Worm (Caenorhabditis elegans) whole organism, early embryonic: ENCODE results near the gene Y119D3B.12.

Experiments
- B0310.2 ChIP-seq: sonication (generic microtip); optimal IDR thresholded peaks from 2 replicates; lab custom pipeline; 2016; ENCODE audit warnings: mild to moderate bottlenecking, missing genetic modification characterization, missing compliant biosample characterization
- F13C5.2 ChIP-seq: sonication (generic microtip); optimal IDR thresholded peaks from 2 replicates; lab custom pipeline; 2017; ENCODE audit warnings: mild to moderate bottlenecking, missing genetic modification characterization, inconsistent platforms, missing compliant biosample characterization
- aly-1 ChIP-seq: sonication (generic microtip); optimal IDR thresholded peaks from 2 replicates; lab custom pipeline; 2016; ENCODE audit warnings: missing genetic modification characterization, missing compliant biosample characterization
- ama-1 ChIP-seq: fragments of 150-350 bp; optimal IDR thresholded peaks from 2 replicates; lab custom pipeline; 2014
- ceh-13 ChIP-seq: fragments of 200-800 bp; sonication (Bioruptor generic); optimal IDR thresholded peaks from 2 replicates; lab custom pipeline; 2018; ENCODE audit warnings: mild to moderate bottlenecking, missing genetic modification characterization, missing compliant biosample characterization
- ceh-36 ChIP-seq: sonication (generic microtip); optimal IDR thresholded peaks from 2 replicates; lab custom pipeline; 2016; ENCODE audit warnings: missing genetic modification characterization, inconsistent platforms, missing compliant biosample characterization
- ets-7 ChIP-seq: sonication (generic microtip); optimal IDR thresholded peaks from 2 replicates; lab custom pipeline; 2016; ENCODE audit warnings: missing genotype, missing genetic modification characterization, missing compliant biosample characterization
- flt-1 ChIP-seq: fragments of 200-800 bp; sonication (Bioruptor generic); IDR thresholded peaks from 2 replicates; pipeline ENCODE4 v1.3.6; 2022; ENCODE audit warnings: missing genetic modification characterization, missing compliant biosample characterization
- hmbx-1 ChIP-seq: sonication (generic microtip); optimal IDR thresholded peaks from 2 replicates; lab custom pipeline; 2016; ENCODE audit warnings: mild to moderate bottlenecking, missing genetic modification characterization, missing compliant biosample characterization
- hmg-4 ChIP-seq: fragments of 200-800 bp; sonication (Bioruptor generic); optimal IDR thresholded peaks from 2 replicates; lab custom pipeline; 2018; ENCODE audit warnings: mild to moderate bottlenecking, missing genetic modification characterization, missing compliant biosample characterization
- hnd-1 ChIP-seq: sonication (generic microtip); optimal IDR thresholded peaks from 2 replicates; lab custom pipeline; 2016; ENCODE audit warnings: missing genetic modification characterization, missing compliant biosample characterization
- pes-1 ChIP-seq: fragments of 200-800 bp; sonication (Bioruptor generic); IDR thresholded peaks from 2 replicates; pipeline ENCODE4 v1.3.6; 2022; ENCODE audit warnings: missing genetic modification reagents, missing genetic modification characterization, missing compliant biosample characterization
- scrt-1 ChIP-seq: fragments of 200-800 bp; sonication (Bioruptor generic); IDR thresholded peaks from 2 replicates; pipeline ENCODE4 v1.3.6; 2022; ENCODE audit warnings: missing genetic modification characterization, missing compliant biosample characterization
- sea-1 ChIP-seq: fragments of 200-800 bp; sonication (Bioruptor generic); conservative IDR thresholded peaks from 2 replicates; pipeline ENCODE4 v1.3.6; 2022; ENCODE audit warnings: missing genetic modification characterization, missing compliant biosample characterization
- tbx-11 ChIP-seq: fragments of 200-800 bp; sonication (Bioruptor generic); IDR thresholded peaks from 2 replicates; pipeline ENCODE4 v1.3.6; 2022; ENCODE audit warnings: missing genetic modification characterization, missing compliant biosample characterization
- tbx-37 ChIP-seq: fragments of 200-800 bp; sonication (Bioruptor generic); conservative IDR thresholded peaks from 2 replicates; pipeline ENCODE4 v1.3.6; 2022; ENCODE audit warnings: missing genetic modification reagents, missing genetic modification characterization, missing compliant biosample characterization
- tra-4 ChIP-seq: sonication (generic microtip); optimal IDR thresholded peaks from 2 replicates; lab custom pipeline; 2017; ENCODE audit warnings: missing genetic modification characterization, missing compliant biosample characterization

Y119D3B.12 gene

DNA sequence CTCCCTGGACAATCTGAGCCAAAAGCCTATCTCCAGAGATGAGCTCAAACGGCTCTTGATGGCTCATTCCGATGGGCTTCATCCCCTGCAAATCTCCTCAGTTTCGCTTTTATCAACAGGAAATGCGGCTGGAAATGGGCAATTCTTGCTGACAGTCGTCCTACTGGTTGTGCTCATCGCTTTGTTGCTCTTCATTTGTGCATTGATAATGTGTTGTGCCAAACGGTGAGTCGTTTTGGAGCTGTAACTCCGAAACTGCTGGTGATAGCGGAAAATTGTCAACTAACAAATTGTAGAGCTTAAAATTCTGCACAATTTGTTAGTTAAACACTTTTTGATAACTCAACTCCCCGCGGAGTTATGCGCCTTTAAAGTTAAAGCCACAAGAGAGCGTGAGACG, 23.3 kb upstream of the Y119D3B.12 start:
- TF ChIP-seq aly-1 (no peak), tbx-11 (GFP tag; lab: Robert Waterston, UW) (no peak), B0310.2 (tag; lab: Kevin White, UChicago) (no peak), hmbx-1 (tag; lab: Kevin White, UChicago) (no peak), pes-1 (GFP tag; lab: Robert Waterston, UW) (no peak), ama-1 (lab: Kevin White, UChicago) (no peak), tra-4 (no peak), tbx-37 (GFP tag; lab: Robert Waterston, UW) (no peak), flt-1 (GFP tag; lab: Robert Waterston, UW) (no peak)

DNA sequence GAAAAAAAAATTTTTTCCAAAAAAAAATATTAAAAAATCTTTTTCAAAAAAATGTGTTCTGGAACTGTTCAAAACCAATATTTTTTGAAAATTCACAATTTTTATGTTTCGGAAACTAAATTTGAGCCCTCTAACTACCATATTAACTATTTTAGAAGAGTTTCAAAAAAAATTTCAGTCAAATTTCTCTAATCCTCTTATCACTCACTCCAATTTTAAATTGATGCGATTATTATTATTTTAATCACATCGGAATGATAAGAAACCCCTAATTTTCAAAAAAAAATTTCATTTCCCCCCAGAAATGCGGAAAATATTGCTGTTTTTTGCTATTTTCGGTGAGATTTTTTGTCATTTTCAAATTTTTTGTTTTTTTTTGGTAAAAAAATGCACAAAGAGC, 20.6 kb upstream of the Y119D3B.12 start, which contains the start of gene nspg-8:
TSS of gene nspg-8 (plus strand) at position 301 of the 400 bp plus-strand sequence.
- no peak for TF ChIP-seq sea-1 (GFP tag; lab: Robert Waterston, UW)
- no peak for TF ChIP-seq ets-7 (tag; lab: Kevin White, UChicago)
- no peak for TF ChIP-seq scrt-1 (GFP tag; lab: Robert Waterston, UW)
- no peak for TF ChIP-seq flt-1 (GFP tag; lab: Robert Waterston, UW)

DNA sequence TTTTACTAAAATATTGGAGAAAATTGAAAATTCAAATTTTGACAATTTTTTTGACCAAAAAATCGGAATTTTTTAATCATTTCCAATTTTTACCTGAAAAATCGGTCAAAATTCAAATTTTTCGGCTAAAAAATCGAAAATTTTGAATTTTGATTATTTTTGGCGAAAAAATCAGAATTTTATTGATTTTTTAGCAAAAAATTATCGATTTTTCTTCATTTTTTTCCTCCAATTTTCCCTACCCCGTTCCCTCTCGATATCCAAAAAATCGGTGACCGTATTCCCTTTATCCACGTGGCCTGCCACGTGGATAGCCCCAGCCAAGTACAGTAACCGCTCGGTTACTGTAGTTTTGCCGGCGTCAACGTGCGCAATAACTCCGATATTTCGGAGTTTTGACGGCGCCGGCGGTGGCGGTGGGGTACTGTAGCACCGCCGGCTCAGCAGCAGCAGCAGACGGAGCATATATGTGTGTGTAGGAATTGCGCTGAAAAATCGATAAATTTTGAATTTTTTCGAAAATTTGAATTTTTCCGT, 9.0 kb upstream of the Y119D3B.12 start, which contains the start of gene Y119D3B.14:
TSS of gene Y119D3B.14 (minus strand) at position 487 of the 537 bp plus-strand sequence.
- TF ChIP-seq ama-1 (lab: Kevin White, UChicago), result no peak
- no peak for TF ChIP-seq flt-1 (GFP tag; lab: Robert Waterston, UW)
- no peak for TF ChIP-seq ets-7 (tag; lab: Kevin White, UChicago)
- TF ChIP-seq scrt-1 (GFP tag; lab: Robert Waterston, UW), result no peak
- TF ChIP-seq tbx-37 (GFP tag; lab: Robert Waterston, UW), result no peak
- no peak for TF ChIP-seq F13C5.2 (tag; lab: Kevin White, UChicago)
- no peak for TF ChIP-seq ceh-36

DNA sequence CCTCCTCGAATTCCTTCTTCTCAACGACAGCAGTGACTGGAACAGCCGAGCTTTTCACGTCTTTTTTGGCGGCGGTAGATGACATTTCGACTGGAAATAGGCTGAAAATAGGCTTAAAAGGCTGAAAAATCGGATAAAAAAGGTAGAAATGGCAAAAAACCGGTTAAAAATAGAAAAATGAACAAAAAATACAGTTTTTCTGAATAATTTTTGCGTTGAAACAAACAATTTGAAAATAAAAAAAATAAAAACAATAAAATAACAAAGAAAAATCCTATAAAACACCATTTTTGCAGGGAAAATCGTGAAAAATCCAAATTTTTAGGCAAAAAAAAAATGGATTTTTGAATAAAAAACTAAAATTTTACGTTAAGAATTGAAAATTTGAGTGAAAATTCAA, 6.2 kb upstream of the Y119D3B.12 start, which contains the start of gene dss-1:
TSS of gene dss-1 (minus strand) at position 101 of the 400 bp plus-strand sequence.
- no peak for TF ChIP-seq B0310.2 (tag; lab: Kevin White, UChicago)
- no peak for TF ChIP-seq pes-1 (GFP tag; lab: Robert Waterston, UW)
- no peak for TF ChIP-seq scrt-1 (GFP tag; lab: Robert Waterston, UW)
- no peak for TF ChIP-seq F13C5.2 (tag; lab: Kevin White, UChicago)
- no peak for TF ChIP-seq ceh-13 (GFP tag; lab: Kevin White, UChicago)
- TF ChIP-seq sea-1 (GFP tag; lab: Robert Waterston, UW), result no peak
- no peak for TF ChIP-seq tbx-11 (GFP tag; lab: Robert Waterston, UW)
- no peak for TF ChIP-seq ceh-36
- TF ChIP-seq aly-1, result no peak
- TF ChIP-seq tra-4, result no peak
- TF ChIP-seq hnd-1 (tag; lab: Kevin White, UChicago), result no peak
- TF ChIP-seq tbx-37 (GFP tag; lab: Robert Waterston, UW), result no peak
- no peak for TF ChIP-seq hmbx-1 (tag; lab: Kevin White, UChicago)
- TF ChIP-seq ets-7 (tag; lab: Kevin White, UChicago), result no peak
- no peak for TF ChIP-seq flt-1 (GFP tag; lab: Robert Waterston, UW)
- no peak for TF ChIP-seq hmg-4 (GFP tag; lab: Kevin White, UChicago)
- TF ChIP-seq ama-1 (lab: Kevin White, UChicago), result no peak

DNA sequence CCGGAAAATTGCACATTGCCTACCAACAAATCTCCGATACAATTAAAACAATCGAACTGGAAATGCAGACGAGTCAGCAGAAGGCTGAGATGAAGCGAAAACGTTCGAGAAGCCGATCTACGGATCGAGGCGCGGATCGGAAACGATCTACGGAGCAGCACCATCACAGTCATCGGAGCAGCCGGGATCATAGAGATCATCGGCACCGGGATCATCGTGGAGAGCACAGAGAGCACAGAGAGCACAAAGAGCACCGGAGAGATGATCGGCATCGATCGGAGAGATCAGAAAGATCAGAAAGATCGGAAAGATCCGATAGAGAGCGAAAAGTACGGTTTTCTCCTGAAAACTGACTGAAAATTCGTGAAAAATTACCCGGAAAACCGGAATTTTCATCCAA, 3.1 kb downstream of the Y119D3B.12 start:
- TF ChIP-seq hmbx-1 (tag; lab: Kevin White, UChicago) (no peak), tbx-37 (GFP tag; lab: Robert Waterston, UW) (no peak), ceh-13 (GFP tag; lab: Kevin White, UChicago) (no peak), ama-1 (lab: Kevin White, UChicago) (no peak), F13C5.2 (tag; lab: Kevin White, UChicago) (no peak), flt-1 (GFP tag; lab: Robert Waterston, UW) (no peak), aly-1 (no peak), ceh-36 (no peak), scrt-1 (GFP tag; lab: Robert Waterston, UW) (no peak)

DNA sequence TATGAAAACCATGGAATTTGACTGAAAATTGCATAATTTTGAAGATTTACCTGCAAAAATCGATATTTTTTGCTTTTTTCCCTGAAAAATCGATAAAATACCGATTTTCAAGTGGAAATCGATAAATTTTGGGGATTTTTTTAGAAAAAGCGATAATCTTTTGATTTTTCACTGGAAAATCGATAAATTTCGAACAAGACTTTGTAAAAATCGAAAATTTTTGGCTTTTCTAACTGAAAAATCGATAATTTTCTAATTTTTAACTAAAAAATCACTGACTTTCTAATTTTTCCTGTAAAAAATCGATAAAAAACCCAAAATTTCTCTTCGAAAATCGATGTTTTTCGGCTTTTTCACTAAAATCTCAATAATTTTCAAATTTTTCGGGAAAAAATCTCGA, 4.0 kb downstream of the Y119D3B.12 start:
- TF ChIP-seq ama-1 (lab: Kevin White, UChicago) (no peak), ets-7 (tag; lab: Kevin White, UChicago) (no peak), pes-1 (GFP tag; lab: Robert Waterston, UW) (no peak), sea-1 (GFP tag; lab: Robert Waterston, UW) (no peak), ceh-36 (no peak), tra-4 (no peak), tbx-37 (GFP tag; lab: Robert Waterston, UW) (no peak), B0310.2 (tag; lab: Kevin White, UChicago) (no peak), ceh-13 (GFP tag; lab: Kevin White, UChicago) (no peak), hmbx-1 (tag; lab: Kevin White, UChicago) (no peak), F13C5.2 (tag; lab: Kevin White, UChicago) (no peak), hnd-1 (tag; lab: Kevin White, UChicago) (no peak)

DNA sequence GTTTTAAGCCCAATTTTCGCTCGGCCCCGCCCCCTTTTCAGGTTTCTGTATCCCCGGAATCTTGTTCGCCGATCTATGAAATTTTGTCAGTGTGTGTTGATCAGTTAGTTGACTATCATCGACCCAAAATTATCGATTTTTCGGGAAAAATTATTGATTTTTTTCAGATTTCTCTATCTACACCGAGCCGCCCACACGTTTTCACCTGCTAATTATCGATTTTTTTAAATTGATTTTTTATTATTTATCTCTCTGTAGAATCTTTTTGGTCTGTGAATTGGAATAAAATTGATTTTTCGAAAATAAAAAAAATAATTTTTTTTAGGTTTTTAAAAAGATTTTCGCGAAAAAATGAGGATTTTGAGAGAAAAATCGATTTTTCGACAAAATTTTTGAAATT, 4.7 kb downstream of the Y119D3B.12 start:
- TF ChIP-seq F13C5.2 (tag; lab: Kevin White, UChicago), result no peak
- TF ChIP-seq aly-1, result no peak
- no peak for TF ChIP-seq ceh-36
- TF ChIP-seq ama-1 (lab: Kevin White, UChicago), result no peak
- TF ChIP-seq B0310.2 (tag; lab: Kevin White, UChicago), result no peak
- TF ChIP-seq ets-7 (tag; lab: Kevin White, UChicago), result no peak
- TF ChIP-seq pes-1 (GFP tag; lab: Robert Waterston, UW), result no peak
- TF ChIP-seq flt-1 (GFP tag; lab: Robert Waterston, UW), result no peak
- TF ChIP-seq hmg-4 (GFP tag; lab: Kevin White, UChicago), result no peak
- no peak for TF ChIP-seq tra-4
- no peak for TF ChIP-seq hmbx-1 (tag; lab: Kevin White, UChicago)
- no peak for TF ChIP-seq hnd-1 (tag; lab: Kevin White, UChicago)
- no peak for TF ChIP-seq ceh-13 (GFP tag; lab: Kevin White, UChicago)
